Worm (Caenorhabditis elegans): ENCODE results near the gene F59D12.5.
A peak's percentile ranks its signal among the peaks of the same experiment; 100 is the strongest.

The F59D12.5 gene

DNA sequence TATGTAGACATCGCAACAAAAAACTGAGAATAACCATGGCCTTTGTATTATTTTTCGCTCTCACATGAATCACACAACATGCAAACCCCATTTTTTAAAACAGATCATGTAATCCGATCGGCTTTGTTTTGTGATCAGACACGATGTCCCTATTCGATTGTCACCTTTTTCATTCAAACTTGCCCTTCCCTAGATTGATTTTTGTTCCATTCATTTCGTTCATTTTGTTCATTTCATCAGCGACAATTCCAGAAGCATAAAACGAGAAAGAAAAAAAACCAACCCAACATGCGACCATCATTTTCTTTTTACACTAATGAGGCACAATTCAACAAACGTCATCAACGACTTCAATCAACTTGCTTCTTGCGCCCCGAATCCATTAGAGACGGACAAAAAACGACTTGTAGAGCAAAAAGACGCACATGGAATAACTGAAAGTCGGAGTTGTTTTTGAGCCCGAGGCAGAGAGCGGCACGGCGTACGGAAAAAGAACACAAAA is 3.8 kb upstream of the F59D12.5 start, which contains the start of gene F59D12.3:
F59D12.3 (minus strand) TSS at position 51 of the 502 bp plus-strand sequence.
- no peak for TF ChIP-seq nhr-2 (tag; optimal IDR thresholded peaks at IDR 0.05)
- TF ChIP-seq lin-13 (tag; optimal IDR thresholded peaks at IDR 0.05): no peak
- TF ChIP-seq pha-4 (tag; optimal IDR thresholded peaks at IDR 0.05): no peak
- TF ChIP-seq zip-8 (tag; optimal IDR thresholded peaks at IDR 0.05): no peak
- TF ChIP-seq sem-2 (GFP tag; optimal IDR thresholded peaks at IDR 0.05): no peak
- TF ChIP-seq unc-62 (GFP tag; optimal IDR thresholded peaks at IDR 0.05): no peak
- no peak for TF ChIP-seq drap-1 (GFP tag; optimal IDR thresholded peaks at IDR 0.05)
- TF ChIP-seq M03D4.4 (tag; optimal IDR thresholded peaks at IDR 0.05): no peak

DNA sequence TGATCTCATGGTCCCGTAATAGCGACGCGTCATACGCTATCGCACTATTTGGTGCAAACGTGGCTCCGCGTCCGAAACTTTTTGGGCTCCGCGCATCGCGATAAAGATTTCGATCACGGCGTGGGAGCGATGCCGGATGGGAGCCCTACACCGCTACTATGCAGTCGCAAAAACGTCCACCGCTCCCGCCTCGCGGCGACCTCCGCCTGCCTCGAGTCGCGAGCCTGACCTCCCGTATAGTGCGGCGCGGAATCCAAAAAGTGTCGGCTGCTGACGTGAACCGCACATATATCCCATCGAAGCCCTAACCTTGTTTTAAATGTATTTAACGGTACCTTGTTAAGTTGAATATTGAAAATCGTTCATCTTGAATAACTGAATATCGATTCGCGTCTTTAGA is 3.3 kb upstream of the F59D12.5 start:
- TF ChIP-seq blmp-1 (tag; optimal IDR thresholded peaks at IDR 0.05) (no peak), hlh-1 (tag; optimal IDR thresholded peaks at IDR 0.05) (no peak), nhr-28 (tag; optimal IDR thresholded peaks at IDR 0.05) (no peak), unc-39 (tag; optimal IDR thresholded peaks at IDR 0.05) (no peak), unc-62 (GFP tag; optimal IDR thresholded peaks at IDR 0.05) (no peak), snpc-4 (tag; optimal IDR thresholded peaks at IDR 0.05) (no peak), mep-1 (tag; optimal IDR thresholded peaks at IDR 0.05) (no peak), nhr-2 (tag; optimal IDR thresholded peaks at IDR 0.05) (no peak), flh-1 (GFP tag; optimal IDR thresholded peaks at IDR 0.05) (no peak), cnd-1 (tag; optimal IDR thresholded peaks at IDR 0.05) (no peak), lin-13 (tag; optimal IDR thresholded peaks at IDR 0.05) (no peak), M03D4.4 (tag; optimal IDR thresholded peaks at IDR 0.05) (no peak)

ce11 chrX:15642638-15643037 is 4.5 kb downstream of the F59D12.5 start, which contains the start of gene H08J19.1:
TSS of gene H08J19.1 (plus strand) at chrX:15642938.
- TF ChIP-seq nhr-28 (tag; optimal IDR thresholded peaks at IDR 0.05) (no peak), zip-8 (tag; optimal IDR thresholded peaks at IDR 0.05) (no peak)

ce11 chrX:15641380-15641779 is 5.8 kb downstream of the F59D12.5 start:
- TF ChIP-seq lsy-2 (tag; optimal IDR thresholded peaks at IDR 0.05) (no peak), lin-32 (GFP tag; optimal IDR thresholded peaks at IDR 0.05) (no peak), elt-3 (tag; optimal IDR thresholded peaks at IDR 0.05) (no peak), pha-4 (tag; optimal IDR thresholded peaks at IDR 0.05) (no peak), sem-2 (GFP tag; optimal IDR thresholded peaks at IDR 0.05) (no peak), bed-3 (GFP tag; optimal IDR thresholded peaks at IDR 0.05) (no peak), nhr-12 (tag; optimal IDR thresholded peaks at IDR 0.05) (no peak), ceh-43 (GFP tag; optimal IDR thresholded peaks at IDR 0.05) (no peak), nhr-76 (tag; optimal IDR thresholded peaks at IDR 0.05) (no peak), hlh-1 (tag; optimal IDR thresholded peaks at IDR 0.05) (no peak), lin-13 (tag; optimal IDR thresholded peaks at IDR 0.05) (no peak), elt-1 (tag; optimal IDR thresholded peaks at IDR 0.05; ENCODE audit: borderline replicate concordance, insufficient read depth) (no peak), sptf-1 (tag; optimal IDR thresholded peaks at IDR 0.05) (no peak), zip-8 (tag; optimal IDR thresholded peaks at IDR 0.05) (no peak), M03D4.4 (tag; optimal IDR thresholded peaks at IDR 0.05) (no peak), ham-2 (GFP tag; optimal IDR thresholded peaks at IDR 0.05) (no peak), nhr-237 (tag; optimal IDR thresholded peaks at IDR 0.05) (no peak), ceh-83 (GFP tag; optimal IDR thresholded peaks at IDR 0.05) (no peak), cnd-1 (tag; optimal IDR thresholded peaks at IDR 0.05) (no peak)

ce11 chrX:15640603-15641002 is 6.6 kb downstream of the F59D12.5 start, which contains the start of gene K09E9.7:
TSS of gene K09E9.7 (plus strand) at chrX:15640903.
- TF ChIP-seq nhr-12 (tag; optimal IDR thresholded peaks at IDR 0.05) (no peak), lin-32 (GFP tag; optimal IDR thresholded peaks at IDR 0.05) (no peak), sptf-1 (tag; optimal IDR thresholded peaks at IDR 0.05) (no peak), lin-13 (tag; optimal IDR thresholded peaks at IDR 0.05) (no peak)

DNA sequence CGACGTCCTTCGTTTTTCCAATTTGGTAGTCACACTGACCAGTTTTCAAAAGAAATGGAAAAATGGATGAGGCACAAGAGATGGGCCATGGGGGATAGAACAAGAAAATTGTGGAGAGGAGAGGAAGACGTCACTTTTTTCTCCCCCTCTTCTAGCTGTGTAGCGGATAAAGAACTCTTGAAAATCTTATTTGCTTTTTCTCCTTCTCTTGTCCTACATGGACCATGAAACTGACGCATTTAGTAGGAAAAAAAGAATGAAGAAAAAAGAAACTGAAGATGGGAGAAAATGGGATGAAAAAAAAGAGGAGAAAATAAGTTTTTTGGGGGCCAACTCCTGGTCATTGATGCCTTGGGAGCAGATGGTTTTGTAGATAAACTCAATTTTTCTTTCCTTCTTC is 13.2 kb downstream of the F59D12.5 start:
- TF ChIP-seq nhr-12 (tag; optimal IDR thresholded peaks at IDR 0.05) (no peak), ces-1 (GFP tag; optimal IDR thresholded peaks at IDR 0.05) (peak; percentile 76)

Data from whole organism, mixed stage, embryonic.